Fruit fly (Drosophila melanogaster) S2 (cell line): ENCODE results near the gene Trhn.

Experiments
- CG8478 ChIP-seq: fragments of >200 bp; optimal IDR thresholded peaks from 2 replicates; lab custom pipeline; 2018
- CTCF ChIP-seq, 2 experiments: fragments of >200 bp; optimal IDR thresholded peaks; 2 replicates each; lab custom pipeline; 2018

DNA sequence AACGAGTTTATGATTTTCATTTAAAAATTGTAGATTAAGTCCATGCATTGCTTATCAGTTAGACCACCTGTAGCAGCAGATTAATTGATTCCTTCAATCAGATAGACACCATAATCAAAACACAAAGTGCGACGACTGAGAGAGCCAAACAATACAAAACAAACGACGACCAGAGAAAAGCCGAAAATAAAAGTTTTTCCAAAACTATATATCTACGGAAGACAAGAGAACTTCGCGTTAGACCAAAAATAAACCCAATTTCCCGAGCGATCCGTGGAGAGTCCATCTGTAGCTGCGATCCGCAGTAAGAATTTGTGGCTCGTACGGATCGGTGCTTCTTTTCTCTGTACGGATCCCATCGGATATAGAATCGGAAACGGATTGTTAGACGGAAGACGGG is 42.5 kb upstream of the Trhn start, which contains the start of gene galene:
- no peak for TF ChIP-seq CG8478 (lab: Kevin White, UChicago)
- TF ChIP-seq CTCF (optimal IDR thresholded peaks at IDR 0.05; lab: Kevin White, UChicago), result no peak
